Fruit fly (Drosophila melanogaster) whole organism, embryonic: ENCODE results near the gene CG31178.

Source experiments
- Antp ChIP-seq: fragments of 200-800 bp; sonication (Bioruptor generic); optimal IDR thresholded peaks from 3 replicates; lab custom pipeline; 2016; ENCODE audit warnings: missing biosample characterization, missing genetic modification characterization
- CG10147 ChIP-seq: fragments of 200-800 bp; sonication (Bioruptor generic); optimal IDR thresholded peaks from 2 replicates; lab custom pipeline; 2019; ENCODE audit warnings: missing biosample characterization, mild to moderate bottlenecking, missing genetic modification characterization, moderate library complexity
- CG10209 ChIP-seq: fragments of 200-800 bp; sonication (Bioruptor generic); optimal IDR thresholded peaks from 3 replicates; lab custom pipeline; 2017; ENCODE audit warnings: missing biosample characterization, mild to moderate bottlenecking, missing genetic modification characterization, missing genetic modification reagents
- CG10462 ChIP-seq: fragments of 200-800 bp; sonication (Bioruptor generic); optimal IDR thresholded peaks from 2 replicates; lab custom pipeline; 2016; ENCODE audit warnings: missing biosample characterization, missing genetic modification characterization
- CG12155 ChIP-seq: fragments of 200-800 bp; sonication (Bioruptor generic); optimal IDR thresholded peaks from 3 replicates; lab custom pipeline; 2016; ENCODE audit warnings: missing biosample characterization, missing genetic modification characterization
- CG12236 ChIP-seq: fragments of 200-800 bp; sonication (Bioruptor generic); optimal IDR thresholded peaks from 2 replicates; lab custom pipeline; 2016; ENCODE audit warnings: missing biosample characterization, missing genetic modification characterization
- CG12299 ChIP-seq: fragments of 200-800 bp; sonication (Bioruptor generic); optimal IDR thresholded peaks from 2 replicates; lab custom pipeline; 2018; ENCODE audit warnings: missing biosample characterization, mild to moderate bottlenecking, missing genetic modification characterization
- CG12391 ChIP-seq: fragments of 200-800 bp; sonication (Bioruptor generic); optimal IDR thresholded peaks from 3 replicates; lab custom pipeline; 2018; ENCODE audit warnings: missing biosample characterization, mild to moderate bottlenecking, missing genetic modification characterization, moderate library complexity
- CG1603 ChIP-seq: fragments of 200-800 bp; sonication (Bioruptor generic); optimal IDR thresholded peaks from 2 replicates; lab custom pipeline; 2019; ENCODE audit warnings: missing biosample characterization, mild to moderate bottlenecking, missing genetic modification characterization, moderate library complexity
- CG1647 ChIP-seq: fragments of 200-800 bp; sonication (Bioruptor generic); optimal IDR thresholded peaks from 3 replicates; lab custom pipeline; 2016; ENCODE audit warnings: missing biosample characterization, missing genetic modification characterization
- CG16815 ChIP-seq: fragments of 200-800 bp; sonication (Bioruptor generic); optimal IDR thresholded peaks from 3 replicates; lab custom pipeline; 2017; ENCODE audit warnings: missing biosample characterization, mild to moderate bottlenecking, missing genetic modification characterization
- CG1832 ChIP-seq: fragments of 200-800 bp; sonication (Bioruptor generic); optimal IDR thresholded peaks from 2 replicates; lab custom pipeline; 2017; ENCODE audit warnings: missing biosample characterization, mild to moderate bottlenecking, missing genetic modification characterization, inconsistent platforms
- CG2199 ChIP-seq: fragments of 200-800 bp; sonication (Bioruptor generic); IDR thresholded peaks from 3 replicates; pipeline ENCODE4 v1.3.6; 2022; ENCODE audit warnings: missing biosample characterization, missing genetic modification characterization
- CG2889 ChIP-seq: fragments of 200-800 bp; sonication (Bioruptor generic); IDR thresholded peaks from 3 replicates; pipeline ENCODE4 v1.3.6; 2022; ENCODE audit warnings: missing biosample characterization, missing genetic modification characterization
- CG32767 ChIP-seq: fragments of 200-800 bp; sonication (Bioruptor generic); IDR thresholded peaks from 2 replicates; pipeline ENCODE4 v1.3.6; 2022; ENCODE audit warnings: missing biosample characterization, missing genetic modification characterization
- CG33213 ChIP-seq: fragments of 200-800 bp; sonication (Bioruptor generic); optimal IDR thresholded peaks from 3 replicates; lab custom pipeline; 2016; ENCODE audit warnings: missing biosample characterization, missing genetic modification characterization
- CG3407 ChIP-seq: fragments of 200-800 bp; sonication (Bioruptor generic); optimal IDR thresholded peaks from 2 replicates; lab custom pipeline; 2018; ENCODE audit warnings: missing biosample characterization, mild to moderate bottlenecking, missing genetic modification characterization
- CG34376 ChIP-seq: fragments of 200-800 bp; sonication (Bioruptor generic); optimal IDR thresholded peaks from 2 replicates; lab custom pipeline; 2018; ENCODE audit warnings: missing biosample characterization, mild to moderate bottlenecking, missing genetic modification characterization
- CG3847 ChIP-seq: fragments of 200-800 bp; sonication (Bioruptor generic); IDR thresholded peaks from 2 replicates; pipeline ENCODE4 v1.3.6; 2022; ENCODE audit warnings: missing biosample characterization, missing genetic modification characterization
- CG4404 ChIP-seq: fragments of 200-800 bp; sonication (Bioruptor generic); IDR thresholded peaks from 2 replicates; pipeline ENCODE4 v1.3.6; 2022; ENCODE audit warnings: missing biosample characterization, missing genetic modification characterization
- CG6854 ChIP-seq: fragments of 200-800 bp; sonication (Bioruptor generic); optimal IDR thresholded peaks from 3 replicates; lab custom pipeline; 2017; ENCODE audit warnings: missing biosample characterization, mild to moderate bottlenecking, missing genetic modification characterization
- CG7271 ChIP-seq: fragments of 200-800 bp; sonication (Bioruptor generic); optimal IDR thresholded peaks from 2 replicates; lab custom pipeline; 2018; ENCODE audit warnings: missing biosample characterization, mild to moderate bottlenecking, missing genetic modification characterization, moderate library complexity
- CG7963 ChIP-seq: fragments of 200-800 bp; sonication (Bioruptor generic); IDR thresholded peaks from 3 replicates; pipeline ENCODE4 v1.3.6; 2022; ENCODE audit warnings: missing biosample characterization, missing genetic modification characterization; ENCODE audit not compliant: partially characterized antibody
- Dip2 ChIP-seq: fragments of 200-800 bp; sonication (Bioruptor generic); IDR thresholded peaks from 2 replicates; pipeline ENCODE4 v1.3.6; 2022; ENCODE audit warnings: missing biosample characterization, missing genetic modification characterization
- Elba2 ChIP-seq: fragments of 200-800 bp; sonication (Bioruptor generic); optimal IDR thresholded peaks from 3 replicates; lab custom pipeline; 2016; ENCODE audit warnings: missing biosample characterization, missing genetic modification characterization
- HLH54F ChIP-seq: fragments of 200-800 bp; sonication (Bioruptor generic); optimal IDR thresholded peaks from 3 replicates; lab custom pipeline; 2016; ENCODE audit warnings: missing biosample characterization, missing genetic modification characterization
- Mes4 ChIP-seq: fragments of 200-800 bp; sonication (Bioruptor generic); optimal IDR thresholded peaks from 2 replicates; lab custom pipeline; 2016; ENCODE audit warnings: missing biosample characterization, missing genetic modification characterization
- NC2α ChIP-seq: fragments of 200-800 bp; sonication (Bioruptor generic); optimal IDR thresholded peaks from 2 replicates; lab custom pipeline; 2016; ENCODE audit warnings: missing biosample characterization, missing genetic modification characterization
- Neu2 ChIP-seq: fragments of 200-800 bp; sonication (Bioruptor generic); optimal IDR thresholded peaks from 3 replicates; lab custom pipeline; 2016; ENCODE audit warnings: missing biosample characterization, missing genetic modification characterization, borderline replicate concordance
- NfI ChIP-seq: fragments of 200-800 bp; sonication (Bioruptor generic); optimal IDR thresholded peaks from 3 replicates; lab custom pipeline; 2018; ENCODE audit warnings: missing biosample characterization, mild to moderate bottlenecking, missing genetic modification characterization, moderate library complexity
- Opbp ChIP-seq: fragments of 200-800 bp; sonication (Bioruptor generic); IDR thresholded peaks from 3 replicates; pipeline ENCODE4 v1.3.6; 2022; ENCODE audit warnings: missing biosample characterization, missing genetic modification characterization; ENCODE audit not compliant: partially characterized antibody
- Optix ChIP-seq: fragments of 200-800 bp; sonication (Bioruptor generic); IDR thresholded peaks from 3 replicates; pipeline ENCODE4 v1.3.6; 2022; ENCODE audit warnings: missing biosample characterization, missing genetic modification characterization
- Ptx1 ChIP-seq: fragments of 200-800 bp; sonication (Bioruptor generic); IDR thresholded peaks from 2 replicates; pipeline ENCODE4 v1.3.6; 2022; ENCODE audit warnings: missing biosample characterization, missing genetic modification characterization
- Side ChIP-seq: fragments of 200-800 bp; sonication (Bioruptor generic); optimal IDR thresholded peaks from 2 replicates; lab custom pipeline; 2016; ENCODE audit warnings: missing biosample characterization, missing genetic modification characterization
- Ssrp ChIP-seq: fragments of 200-800 bp; sonication (Bioruptor generic); optimal IDR thresholded peaks from 2 replicates; lab custom pipeline; 2018; ENCODE audit warnings: missing biosample characterization, mild to moderate bottlenecking, missing genetic modification characterization, moderate library complexity
- Taf1 ChIP-seq: fragments of 200-800 bp; sonication (Bioruptor generic); IDR thresholded peaks from 2 replicates; pipeline ENCODE4 v1.3.6; 2022; ENCODE audit warnings: missing biosample characterization, missing genetic modification characterization
- Usf ChIP-seq: fragments of 200-800 bp; sonication (Bioruptor generic); optimal IDR thresholded peaks from 2 replicates; lab custom pipeline; 2017; ENCODE audit warnings: missing genotype, missing biosample characterization, missing genetic modification characterization
- crp ChIP-seq, 2 experiments: fragments of 200-800 bp; sonication (Bioruptor generic); optimal IDR thresholded peaks; 2 replicates in 1 of 2; 3 replicates in 1 of 2; lab custom pipeline; 2017; ENCODE audit warnings: missing biosample characterization in 2 of 2, missing genetic modification characterization in 2 of 2, mild to moderate bottlenecking in 1 of 2, moderate library complexity in 1 of 2
- danr ChIP-seq: fragments of 200-800 bp; sonication (Bioruptor generic); IDR thresholded peaks from 2 replicates; pipeline ENCODE4 v1.3.6; 2022; ENCODE audit warnings: missing biosample characterization, missing genetic modification characterization
- insv ChIP-seq, 2 experiments: fragments of 200-800 bp; sonication (Bioruptor generic); optimal IDR thresholded peaks; 3 replicates each; lab custom pipeline; 2016 to 2018; ENCODE audit warnings: missing biosample characterization in 2 of 2, missing genetic modification characterization in 2 of 2
- nmo ChIP-seq: fragments of 200-800 bp; sonication (Bioruptor generic); optimal IDR thresholded peaks from 2 replicates; lab custom pipeline; 2018; ENCODE audit warnings: missing biosample characterization, mild to moderate bottlenecking, missing genetic modification characterization, moderate library complexity
- oc ChIP-seq: fragments of 200-800 bp; sonication (Bioruptor generic); optimal IDR thresholded peaks from 2 replicates; lab custom pipeline; 2018; ENCODE audit warnings: missing biosample characterization, mild to moderate bottlenecking, missing genetic modification characterization, moderate library complexity
- p53 ChIP-seq: fragments of 200-800 bp; sonication (Bioruptor generic); optimal IDR thresholded peaks from 2 replicates; lab custom pipeline; 2016; ENCODE audit warnings: missing biosample characterization, missing genetic modification characterization
- pum ChIP-seq: fragments of 200-800 bp; sonication (Bioruptor generic); optimal IDR thresholded peaks from 2 replicates; lab custom pipeline; 2016; ENCODE audit warnings: missing biosample characterization, missing genetic modification characterization
- ro ChIP-seq: fragments of 200-800 bp; sonication (Bioruptor generic); IDR thresholded peaks from 2 replicates; pipeline ENCODE4 v1.3.6; 2022; ENCODE audit warnings: missing biosample characterization, missing genetic modification characterization
- sc ChIP-seq, 3 experiments: fragments of >200 bp in 2 of 3; fragments of 200-800 bp in 1 of 3; sonication (Bioruptor generic) in 1 of 3; optimal IDR thresholded peaks; 2 replicates in 2 of 3; 3 replicates in 1 of 3; lab custom pipeline; 2017; ENCODE audit warnings: mild to moderate bottlenecking in 1 of 3, missing biosample characterization in 1 of 3, missing genetic modification characterization in 1 of 3, missing genetic modification reagents in 1 of 3
- tgo ChIP-seq: fragments of 200-800 bp; sonication (Bioruptor generic); IDR thresholded peaks from 3 replicates; pipeline ENCODE4 v1.3.6; 2022; ENCODE audit warnings: missing biosample characterization, missing genetic modification characterization
- tx ChIP-seq: fragments of 200-800 bp; sonication (Bioruptor generic); optimal IDR thresholded peaks from 2 replicates; lab custom pipeline; 2016; ENCODE audit warnings: missing biosample characterization, missing genetic modification characterization
- vfl ChIP-seq: fragments of 200-800 bp; sonication (Bioruptor generic); optimal IDR thresholded peaks from 2 replicates; lab custom pipeline; 2016; ENCODE audit warnings: missing biosample characterization, missing genetic modification characterization
- wor ChIP-seq: fragments of 200-800 bp; sonication (Bioruptor generic); IDR thresholded peaks from 2 replicates; pipeline ENCODE4 v1.3.6; 2022; ENCODE audit warnings: missing biosample characterization, missing genetic modification characterization

CG31178 gene

dm6 chr3R:21849988-21850460 lies 23.5 kb upstream of the CG31178 start (continued):
- TF ChIP-seq sc (optimal IDR thresholded peaks at IDR 0.05; lab: Kevin White, UChicago) (no peak), sc (GFP tag; optimal IDR thresholded peaks at IDR 0.05; lab: Kevin White, UChicago) (no peak), vfl (GFP tag; lab: Kevin White, UChicago) (no peak), Optix (GFP tag; lab: Robert Waterston, UW) (no peak), NC2α (GFP tag; lab: Kevin White, UChicago) (peak; percentile 43), CG6854 (GFP tag; lab: Kevin White, UChicago) (no peak), CG12391 (tag; lab: Kevin White, UChicago) (peak; percentile 61), pum (peak; percentile 55), CG3847 (peak; percentile 32; the same call in 1 of the 2 replicates), tgo (GFP tag; lab: Robert Waterston, UW) (no peak), crp (GFP tag; optimal IDR thresholded peaks at IDR 0.05; lab: Kevin White, UChicago) (no peak), Ptx1 (no peak; the same call in 1 of the 2 replicates), CG12155 (GFP tag; lab: Kevin White, UChicago) (peak; percentile 46), Elba2 (no peak), Taf1 (GFP tag; lab: Robert Waterston, UW) (no peak), tx (GFP tag; lab: Kevin White, UChicago) (peak; percentile 37), danr (GFP tag; lab: Robert Waterston, UW) (no peak), Opbp (no peak), CG32767 (GFP tag; lab: Robert Waterston, UW) (no peak; the same call in 1 of the 2 replicates), HLH54F (GFP tag; lab: Kevin White, UChicago) (peak; percentile 37), Side (GFP tag; lab: Kevin White, UChicago) (peak; percentile 44), CG10462 (GFP tag; lab: Kevin White, UChicago) (peak; percentile 3), CG12236 (no peak), CG1647 (GFP tag; lab: Kevin White, UChicago) (no peak), CG2889 (no peak), Dip2 (GFP tag; lab: Robert Waterston, UW) (no peak), Mes4 (GFP tag; lab: Kevin White, UChicago) (peak; percentile 55), CG1603 (peak; percentile 38), CG1832 (GFP tag; lab: Kevin White, UChicago) (no peak), CG12299 (no peak), Neu2 (GFP tag; lab: Kevin White, UChicago) (no peak), Antp (peak; percentile 57), Ssrp (peak; percentile 64), NfI (peak; percentile 8), CG33213 (GFP tag; lab: Kevin White, UChicago) (no peak), insv (GFP tag; optimal IDR thresholded peaks at IDR 0.05; lab: Kevin White, UChicago) (peak in 1 of 2 experiments; percentile 7), CG2199 (GFP tag; lab: Robert Waterston, UW) (peak; percentile 91; the same call in 2 of the 3 replicates), CG34376 (GFP tag; lab: Kevin White, UChicago) (no peak), oc (tag; lab: Kevin White, UChicago) (peak; percentile 24), ro (GFP tag; lab: Robert Waterston, UW) (no peak), nmo (GFP tag; lab: Kevin White, UChicago) (peak; percentile 36), CG4404 (GFP tag; lab: Robert Waterston, UW) (0 out of 2 replicates have a peak, but pooled peaks have one; percentile 40), Usf (peak; percentile 23), CG10147 (GFP tag; lab: Kevin White, UChicago) (no peak), wor (no peak), CG7963 (no peak), CG7271 (tag; lab: Kevin White, UChicago) (no peak), CG3407 (GFP tag; lab: Kevin White, UChicago) (peak; percentile 20), CG16815 (GFP tag; lab: Kevin White, UChicago) (peak; percentile 47), CG10209 (GFP tag; lab: Kevin White, UChicago) (peak; percentile 50), p53 (GFP tag; lab: Kevin White, UChicago) (no peak)
